Fruit fly (Drosophila melanogaster): ENCODE results near the gene CG2924.
A peak's percentile ranks its signal among the peaks of the same experiment; 100 is the strongest.

CG2924 gene

DNA sequence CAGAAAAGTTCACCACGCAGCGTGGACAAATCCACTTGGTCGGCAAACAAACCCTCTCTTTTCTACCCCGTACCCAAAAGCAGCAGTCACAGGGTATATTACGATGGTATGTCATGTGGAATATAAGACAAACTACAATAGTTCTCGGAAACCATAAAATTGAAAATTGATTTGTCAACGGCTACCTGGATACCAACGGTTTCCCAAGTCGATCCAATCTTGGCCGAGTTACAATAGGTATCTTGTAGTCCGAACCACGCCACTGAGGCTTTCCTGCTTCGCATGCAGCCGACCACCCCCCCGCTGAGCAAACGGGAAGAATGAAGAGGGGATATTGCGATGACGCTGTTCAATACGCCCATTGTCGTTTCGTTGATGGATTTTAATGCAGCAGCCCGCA, 47.8 kb upstream of the CG2924 start (continued):
- peak; percentile 35 for TF ChIP-seq shn (GFP tag; optimal IDR thresholded peaks at IDR 0.05)
- no peak for TF ChIP-seq Dip3 (GFP tag; optimal IDR thresholded peaks at IDR 0.05)
- no peak for TF ChIP-seq cg (GFP tag; optimal IDR thresholded peaks at IDR 0.05)
- peak; percentile 14 for TF ChIP-seq Meics (GFP tag; optimal IDR thresholded peaks at IDR 0.05)
- TF ChIP-seq CG2120 (GFP tag; optimal IDR thresholded peaks at IDR 0.05) = peak; percentile 32
- no peak for TF ChIP-seq Dbx (GFP tag; IDR thresholded peaks at IDR 0.05)
- TF ChIP-seq NK7.1 (GFP tag; optimal IDR thresholded peaks at IDR 0.05) = no peak
- TF ChIP-seq CG4730 (GFP tag; IDR thresholded peaks at IDR 0.05) = peak; percentile 82
- no peak for TF ChIP-seq hth (optimal IDR thresholded peaks at IDR 0.05)
- peak; percentile 63; the same call in 1 of the 2 replicates for TF ChIP-seq ro (GFP tag; IDR thresholded peaks at IDR 0.05)
- TF ChIP-seq repo (GFP tag; optimal IDR thresholded peaks at IDR 0.05) = no peak
- peak; percentile 35 for TF ChIP-seq Ssrp (tag; optimal IDR thresholded peaks at IDR 0.05)
- no peak for TF ChIP-seq nmo (GFP tag; optimal IDR thresholded peaks at IDR 0.05)
- TF ChIP-seq pum (GFP tag; optimal IDR thresholded peaks at IDR 0.05) = peak; percentile 78
- no peak for TF ChIP-seq Ets97D (GFP tag; optimal IDR thresholded peaks at IDR 0.05)
- no peak for TF ChIP-seq fd3F (GFP tag; optimal IDR thresholded peaks at IDR 0.05)
- no peak for TF ChIP-seq Opbp (GFP tag; IDR thresholded peaks at IDR 0.05; ENCODE audit: partially characterized antibody)
- TF ChIP-seq CG15479 (GFP tag; optimal IDR thresholded peaks at IDR 0.05) = no peak
- TF ChIP-seq dysf (GFP tag; IDR thresholded peaks at IDR 0.05) = peak; percentile 83
- no peak for TF ChIP-seq NfI (GFP tag; optimal IDR thresholded peaks at IDR 0.05)
- TF ChIP-seq Dref (GFP tag; IDR thresholded peaks at IDR 0.05) = no peak
- peak; percentile 40 for TF ChIP-seq CG10267 (tag; optimal IDR thresholded peaks at IDR 0.05)
- peak; percentile 75 for TF ChIP-seq sisA (GFP tag; IDR thresholded peaks at IDR 0.05)
- no peak for TF ChIP-seq fd102C (GFP tag; optimal IDR thresholded peaks at IDR 0.05)
- no peak for TF ChIP-seq abd-A (tag; optimal IDR thresholded peaks at IDR 0.05)
- no peak for TF ChIP-seq Hmx (GFP tag; optimal IDR thresholded peaks at IDR 0.05)
- no peak for TF ChIP-seq CG11398 (GFP tag; optimal IDR thresholded peaks at IDR 0.05)
- TF ChIP-seq CG8281 (tag; optimal IDR thresholded peaks at IDR 0.05) = no peak
- peak; percentile 34 for TF ChIP-seq D19A (tag; optimal IDR thresholded peaks at IDR 0.05)
- TF ChIP-seq ATbp (GFP tag; optimal IDR thresholded peaks at IDR 0.05) = peak; percentile 47
- TF ChIP-seq ap (GFP tag; IDR thresholded peaks at IDR 0.05) = no peak
- no peak for TF ChIP-seq Eip74EF (GFP tag; optimal IDR thresholded peaks at IDR 0.05)
- TF ChIP-seq cwo (GFP tag; optimal IDR thresholded peaks at IDR 0.05) = no peak
- TF ChIP-seq tap (tag; optimal IDR thresholded peaks at IDR 0.05) = peak; percentile 25
- peak; percentile 82 for TF ChIP-seq Antp (GFP tag; optimal IDR thresholded peaks at IDR 0.05)
- TF ChIP-seq bowl (GFP tag; IDR thresholded peaks at IDR 0.05) = no peak
- no peak for TF ChIP-seq Ets65A (GFP tag)
- TF ChIP-seq danr (GFP tag; IDR thresholded peaks at IDR 0.05) = no peak
- TF ChIP-seq YL-1 (GFP tag; optimal IDR thresholded peaks at IDR 0.05) = no peak
- peak; percentile 47 for TF ChIP-seq CG30403 (GFP tag; optimal IDR thresholded peaks at IDR 0.05)
- TF ChIP-seq HmgD (GFP tag; optimal IDR thresholded peaks at IDR 0.05) = peak; percentile 25
- no peak for TF ChIP-seq crp (GFP tag; optimal IDR thresholded peaks at IDR 0.05)
- TF ChIP-seq onecut (GFP tag; IDR thresholded peaks at IDR 0.05) = peak; percentile 47
- no peak for TF ChIP-seq vfl (GFP tag; optimal IDR thresholded peaks at IDR 0.05)
- TF ChIP-seq nom (GFP tag; optimal IDR thresholded peaks at IDR 0.05) = no peak
- TF ChIP-seq Fer3 (tag; optimal IDR thresholded peaks at IDR 0.05) = peak; percentile 20
- no peak for TF ChIP-seq CG4328 (GFP tag; optimal IDR thresholded peaks at IDR 0.05)
- TF ChIP-seq az2 (GFP tag; optimal IDR thresholded peaks at IDR 0.05) = peak; percentile 40
- peak; percentile 90 for TF ChIP-seq vvl (GFP tag; IDR thresholded peaks at IDR 0.05)
- TF ChIP-seq pnt (GFP tag; optimal IDR thresholded peaks at IDR 0.05) = peak; percentile 77
- peak; percentile 75 for TF ChIP-seq pb (GFP tag; optimal IDR thresholded peaks at IDR 0.05)
- peak; percentile 82 for TF ChIP-seq dmrt99B (tag; optimal IDR thresholded peaks at IDR 0.05)

Measured in whole organism, embryonic.